Fruit fly (Drosophila melanogaster): Measurements from ENCODE around the gene CG13461.
A peak's percentile ranks its signal among the peaks of the same experiment; 100 is the strongest.

The CG13461 gene

DNA sequence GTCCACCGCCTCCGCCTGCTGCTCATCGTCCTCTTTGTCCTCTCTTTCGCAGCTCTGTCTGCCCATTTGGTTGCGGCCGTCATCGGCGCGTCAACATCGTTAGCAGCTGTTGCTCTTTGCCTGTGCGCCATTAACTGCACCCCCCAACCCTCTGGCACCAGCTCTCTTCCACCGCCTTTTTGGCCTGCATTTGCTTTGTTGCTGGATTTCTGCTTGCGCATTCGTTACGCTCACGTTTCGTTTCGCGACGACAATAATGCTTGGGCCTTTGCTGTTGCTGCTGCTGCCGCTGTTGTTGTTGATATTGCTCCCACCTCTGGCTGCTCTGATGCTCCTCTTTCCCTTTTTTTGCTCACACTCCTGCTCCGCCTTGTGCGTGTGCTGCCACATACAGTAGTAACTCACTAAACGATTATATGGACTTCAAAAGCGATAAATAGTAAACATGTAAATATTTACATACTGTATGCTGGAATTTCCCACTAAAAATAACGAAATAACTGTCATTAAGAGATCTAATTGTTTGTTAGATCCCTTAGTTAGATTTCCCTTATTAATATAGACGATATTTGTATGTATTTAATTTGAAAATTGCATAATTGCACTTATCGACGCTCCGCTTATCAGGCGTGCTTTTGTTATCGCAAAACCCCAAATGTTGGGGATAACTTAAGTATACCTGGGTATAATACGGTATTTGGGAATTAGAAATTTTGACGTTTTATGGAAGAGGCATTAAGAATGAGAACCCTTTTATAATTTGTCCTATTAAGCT is 49.5 kb upstream of the CG13461 start (continued):
- TF ChIP-seq CG4318 (GFP tag; optimal IDR thresholded peaks at IDR 0.05), result no peak
- no peak for TF ChIP-seq CG6792 (GFP tag; optimal IDR thresholded peaks at IDR 0.05)
- TF ChIP-seq Eip75B (GFP tag; optimal IDR thresholded peaks at IDR 0.05), result peak; percentile 21
- peak; percentile 67 for TF ChIP-seq Eip78C (GFP tag)
- peak; percentile 3 for TF ChIP-seq CG11902 (GFP tag; optimal IDR thresholded peaks at IDR 0.05)
- TF ChIP-seq CG31627 (GFP tag; optimal IDR thresholded peaks at IDR 0.05), result peak; percentile 54
- TF ChIP-seq achi (GFP tag; optimal IDR thresholded peaks at IDR 0.05), result peak; percentile 35
- peak; percentile 42 for TF ChIP-seq Met (GFP tag; optimal IDR thresholded peaks at IDR 0.05)
- TF ChIP-seq Gug (GFP tag; IDR thresholded peaks at IDR 0.05), result no peak
- peak; percentile 60 for TF ChIP-seq cyc (GFP tag; optimal IDR thresholded peaks at IDR 0.05)
- TF ChIP-seq CG32006 (GFP tag; optimal IDR thresholded peaks at IDR 0.05), result peak; percentile 23
- no peak for TF ChIP-seq CG7368 (GFP tag; optimal IDR thresholded peaks at IDR 0.05)
- TF ChIP-seq CG15336 (GFP tag; IDR thresholded peaks at IDR 0.05), result peak; percentile 37; the same call in 1 of the 2 replicates
- no peak for TF ChIP-seq fd85E (GFP tag; optimal IDR thresholded peaks at IDR 0.05)
- peak; percentile 51; the same call in 2 of the 3 replicates for TF ChIP-seq eg (GFP tag; IDR thresholded peaks at IDR 0.05)

DNA sequence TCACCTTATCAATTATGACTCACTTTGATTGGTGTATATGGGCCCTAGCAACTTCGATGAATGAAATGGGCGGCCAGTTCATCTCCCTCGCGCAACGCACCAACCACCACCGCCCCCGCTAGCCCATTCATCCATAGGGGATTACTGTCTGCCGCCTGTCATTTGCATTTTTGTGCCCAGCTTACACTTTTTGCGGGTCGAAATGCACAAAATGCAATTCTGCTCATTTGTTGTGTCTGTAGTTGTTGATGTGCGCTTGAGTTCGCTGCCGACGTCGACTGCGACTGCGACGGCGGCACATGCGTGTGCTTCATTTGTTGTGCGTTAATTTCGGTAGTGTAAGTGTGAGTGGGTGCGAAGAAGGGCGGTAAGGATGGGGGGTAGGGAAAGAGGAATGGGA is 48.7 kb upstream of the CG13461 start:
- peak; percentile 33 for TF ChIP-seq Eip78C (GFP tag)
- TF ChIP-seq net (GFP tag; optimal IDR thresholded peaks at IDR 0.05), result no peak

DNA sequence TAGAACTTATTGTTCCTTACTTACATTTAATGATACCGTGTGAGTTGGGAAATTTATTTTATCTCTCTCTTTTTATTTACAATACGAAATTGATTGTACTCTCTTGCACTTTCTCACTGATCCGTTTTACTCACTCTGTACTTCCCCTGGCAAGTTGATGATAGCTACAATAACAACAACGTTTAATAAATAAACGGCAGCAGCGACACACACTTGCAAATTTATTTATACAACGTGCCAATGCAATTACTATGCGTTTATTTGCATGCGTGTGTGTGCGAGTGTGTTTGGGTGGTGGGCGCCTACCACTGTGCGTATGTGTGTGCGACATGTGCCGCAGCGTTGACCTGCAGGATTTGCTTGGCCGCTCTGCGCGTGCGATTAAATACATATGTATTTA is 47.3 kb upstream of the CG13461 start:
- no peak for TF ChIP-seq CG11762 (GFP tag; optimal IDR thresholded peaks at IDR 0.05; ENCODE audit: insufficient read depth)
- peak; percentile 23 for TF ChIP-seq CG32006 (GFP tag; optimal IDR thresholded peaks at IDR 0.05)
- TF ChIP-seq svp (GFP tag), result peak; percentile 88
- TF ChIP-seq spab (GFP tag; optimal IDR thresholded peaks at IDR 0.05), result no peak
- no peak for TF ChIP-seq CG34406 (GFP tag; optimal IDR thresholded peaks at IDR 0.05)
- TF ChIP-seq Eip78C (GFP tag), result peak; percentile 38
- no peak for TF ChIP-seq lz (GFP tag; optimal IDR thresholded peaks at IDR 0.05)
- no peak for TF ChIP-seq Eip75B (GFP tag; optimal IDR thresholded peaks at IDR 0.05)

DNA sequence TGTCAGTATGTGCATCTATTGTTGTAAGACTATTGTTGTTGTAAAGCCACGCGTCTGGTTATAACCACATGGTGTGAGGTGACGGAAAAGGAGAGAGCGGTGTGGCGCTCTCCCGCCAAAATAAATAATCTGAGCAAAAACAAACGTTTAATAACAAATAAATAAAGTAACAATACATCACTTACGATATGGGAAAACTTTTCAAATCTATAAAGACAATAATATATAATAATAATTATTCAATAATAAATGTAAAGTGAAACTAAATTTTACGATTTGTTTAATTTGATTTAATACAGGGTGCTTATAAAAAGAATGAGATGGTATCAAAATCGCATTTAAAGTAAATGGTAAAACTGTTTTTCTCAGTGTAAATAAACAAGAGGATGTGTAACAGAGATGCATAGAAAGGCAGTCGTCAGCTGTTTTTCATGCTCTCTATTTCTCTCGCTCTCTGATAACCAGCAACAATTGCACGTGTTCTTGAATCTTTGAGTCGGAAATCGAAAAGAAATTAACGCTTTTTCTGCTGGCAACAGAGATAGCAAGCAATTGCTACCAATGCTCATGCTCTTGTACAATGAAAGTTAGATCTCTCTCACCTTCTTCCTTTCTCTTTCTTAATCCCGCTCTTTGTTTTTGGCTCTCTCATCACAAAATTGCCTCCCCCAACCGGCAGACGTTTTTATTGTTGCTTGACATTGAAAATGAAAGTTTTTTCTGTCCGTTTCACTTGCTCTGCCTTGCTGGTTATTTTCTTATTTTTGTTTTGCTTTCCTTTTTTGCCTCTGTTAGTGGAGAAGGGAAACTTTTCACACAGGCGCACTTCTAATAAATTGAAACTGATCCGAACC is 46.6 kb upstream of the CG13461 start:
- TF ChIP-seq CG3032 (tag; optimal IDR thresholded peaks at IDR 0.05), result peak; percentile 88
- TF ChIP-seq dac (GFP tag; optimal IDR thresholded peaks at IDR 0.05), result peak; percentile 35
- peak; percentile 74 for TF ChIP-seq Ets96B (tag; optimal IDR thresholded peaks at IDR 0.05)
- no peak for TF ChIP-seq CG11902 (GFP tag; optimal IDR thresholded peaks at IDR 0.05)
- TF ChIP-seq CG3919 (GFP tag; optimal IDR thresholded peaks at IDR 0.05), result peak; percentile 86
- TF ChIP-seq Hr4 (GFP tag; optimal IDR thresholded peaks at IDR 0.05), result peak; percentile 43
- TF ChIP-seq spab (GFP tag; optimal IDR thresholded peaks at IDR 0.05), result peak; percentile 77
- no peak for TF ChIP-seq fd59A (GFP tag; optimal IDR thresholded peaks at IDR 0.05)
- peak in 1 of 2 experiments; percentile 84 for TF ChIP-seq salr (GFP tag; optimal IDR thresholded peaks at IDR 0.05)
- peak; percentile 74 for TF ChIP-seq CG11762 (GFP tag; optimal IDR thresholded peaks at IDR 0.05; ENCODE audit: insufficient read depth)
- peak; percentile 95 for TF ChIP-seq fkh (GFP tag; optimal IDR thresholded peaks at IDR 0.05)
- peak; percentile 86 for TF ChIP-seq CG10631 (GFP tag; optimal IDR thresholded peaks at IDR 0.05)
- TF ChIP-seq CG16779 (tag; optimal IDR thresholded peaks at IDR 0.05), result peak; percentile 53
- TF ChIP-seq CG6163 (GFP tag; IDR thresholded peaks at IDR 0.05), result no peak; the same call in 1 of the 3 replicates
- TF ChIP-seq CG7368 (GFP tag; optimal IDR thresholded peaks at IDR 0.05), result peak; percentile 86
- TF ChIP-seq Eip93F (GFP tag; optimal IDR thresholded peaks at IDR 0.05), result no peak
- peak; percentile 79 for TF ChIP-seq CG10669 (GFP tag; optimal IDR thresholded peaks at IDR 0.05)
- no peak for TF ChIP-seq Sox15 (GFP tag; optimal IDR thresholded peaks at IDR 0.05)
- TF ChIP-seq CG11294 (GFP tag; IDR thresholded peaks at IDR 0.05), result peak; percentile 67
- TF ChIP-seq Blimp-1 (GFP tag; optimal IDR thresholded peaks at IDR 0.05), result peak; percentile 94
- peak; percentile 72 for TF ChIP-seq CG6808 (GFP tag; optimal IDR thresholded peaks at IDR 0.05)
- TF ChIP-seq Ets21C (GFP tag; optimal IDR thresholded peaks at IDR 0.05), result no peak
- TF ChIP-seq CG31627 (GFP tag; optimal IDR thresholded peaks at IDR 0.05), result no peak
- peak; percentile 36 for TF ChIP-seq CG1621 (tag; optimal IDR thresholded peaks at IDR 0.05)
- peak; percentile 71 for TF ChIP-seq CG34406 (GFP tag; optimal IDR thresholded peaks at IDR 0.05)
- peak; percentile 86 for TF ChIP-seq CG32006 (GFP tag; optimal IDR thresholded peaks at IDR 0.05)
- TF ChIP-seq cyc (GFP tag; optimal IDR thresholded peaks at IDR 0.05), result peak; percentile 56
- peak; percentile 23 for TF ChIP-seq CG6854 (GFP tag; optimal IDR thresholded peaks at IDR 0.05)
- peak; percentile 48 for TF ChIP-seq Met (GFP tag; optimal IDR thresholded peaks at IDR 0.05)
